Worm (Caenorhabditis elegans): ENCODE measurements around the gene col-174.

ce11 chrX:7523799-7524198 is 22.8 kb upstream of the col-174 start:
- no peak for TF ChIP-seq ztf-25 (GFP tag; IDR thresholded peaks at IDR 0.05)
- no peak for TF ChIP-seq bed-2 (GFP tag; IDR thresholded peaks at IDR 0.05)
- no peak for TF ChIP-seq ama-1 (optimal IDR thresholded peaks at IDR 0.05)
- no peak for TF ChIP-seq ama-1 (GFP tag; optimal IDR thresholded peaks at IDR 0.05)
- no peak for TF ChIP-seq F39B2.1 (GFP tag; IDR thresholded peaks at IDR 0.05)
- TF ChIP-seq nfya-1 (tag; optimal IDR thresholded peaks at IDR 0.05; ENCODE audit: borderline replicate concordance, insufficient read depth) = no peak
- TF ChIP-seq F55B11.4 (tag; optimal IDR thresholded peaks at IDR 0.05; ENCODE audit: borderline replicate concordance, insufficient read depth) = no peak

All from whole organism, young adult.